Fruit fly (Drosophila melanogaster) whole organism, embryonic: Measurements from ENCODE around the gene CG3434.
A peak's percentile ranks its signal among the peaks of the same experiment; 100 is the strongest.

Experiments
- CG10366 ChIP-seq: fragments of 200-800 bp; sonication (Bioruptor generic); IDR thresholded peaks from 2 replicates; pipeline ENCODE4 v1.3.6; 2022; ENCODE audit warnings: missing biosample characterization, missing genetic modification characterization
- CG12155 ChIP-seq: fragments of 200-800 bp; sonication (Bioruptor generic); optimal IDR thresholded peaks from 3 replicates; lab custom pipeline; 2016; ENCODE audit warnings: missing biosample characterization, missing genetic modification characterization
- CG12942 ChIP-seq: fragments of 200-800 bp; sonication (Bioruptor generic); optimal IDR thresholded peaks from 3 replicates; lab custom pipeline; 2016; ENCODE audit warnings: missing biosample characterization, missing genetic modification characterization
- CG15011 ChIP-seq: fragments of 200-800 bp; sonication (Bioruptor generic); optimal IDR thresholded peaks from 3 replicates; lab custom pipeline; 2018; ENCODE audit warnings: missing biosample characterization, mild to moderate bottlenecking, missing genetic modification characterization
- CG15269 ChIP-seq: fragments of 200-800 bp; sonication (Bioruptor generic); optimal IDR thresholded peaks from 2 replicates; lab custom pipeline; 2018; ENCODE audit warnings: missing biosample characterization, mild to moderate bottlenecking, missing genetic modification characterization, moderate library complexity
- CG1529 ChIP-seq: fragments of 200-800 bp; sonication (Bioruptor generic); optimal IDR thresholded peaks from 3 replicates; lab custom pipeline; 2018; ENCODE audit warnings: missing biosample characterization, missing genetic modification characterization
- CG15696 ChIP-seq: fragments of 200-800 bp; sonication (Bioruptor generic); optimal IDR thresholded peaks from 2 replicates; lab custom pipeline; 2019; ENCODE audit warnings: missing biosample characterization, mild to moderate bottlenecking, missing genetic modification characterization, moderate library complexity
- CG1603 ChIP-seq: fragments of 200-800 bp; sonication (Bioruptor generic); optimal IDR thresholded peaks from 2 replicates; lab custom pipeline; 2019; ENCODE audit warnings: missing biosample characterization, mild to moderate bottlenecking, missing genetic modification characterization, moderate library complexity
- CG17612 ChIP-seq: fragments of 200-800 bp; sonication (Bioruptor generic); IDR thresholded peaks from 2 replicates; pipeline ENCODE4 v1.3.6; 2022; ENCODE audit warnings: missing biosample characterization, missing genetic modification characterization
- CG17802 ChIP-seq: fragments of 200-800 bp; sonication (Bioruptor generic); optimal IDR thresholded peaks from 2 replicates; lab custom pipeline; 2018; ENCODE audit warnings: missing biosample characterization, mild to moderate bottlenecking, missing genetic modification characterization, moderate library complexity
- CG2199 ChIP-seq: fragments of 200-800 bp; sonication (Bioruptor generic); IDR thresholded peaks from 3 replicates; pipeline ENCODE4 v1.3.6; 2022; ENCODE audit warnings: missing biosample characterization, missing genetic modification characterization
- CG2202 ChIP-seq: fragments of 200-800 bp; sonication (Bioruptor generic); optimal IDR thresholded peaks from 2 replicates; lab custom pipeline; 2018; ENCODE audit warnings: missing biosample characterization, mild to moderate bottlenecking, missing genetic modification characterization
- CG3163 ChIP-seq: fragments of 200-800 bp; sonication (Bioruptor generic); optimal IDR thresholded peaks from 3 replicates; lab custom pipeline; 2016; ENCODE audit warnings: missing biosample characterization, missing genetic modification characterization
- CG3281 ChIP-seq: fragments of 200-800 bp; sonication (Bioruptor generic); optimal IDR thresholded peaks from 3 replicates; lab custom pipeline; 2017; ENCODE audit warnings: missing biosample characterization, mild to moderate bottlenecking, missing genetic modification characterization
- CG33557 ChIP-seq: fragments of 200-800 bp; sonication (Bioruptor generic); optimal IDR thresholded peaks from 2 replicates; lab custom pipeline; 2019; ENCODE audit warnings: missing biosample characterization, mild to moderate bottlenecking, missing genetic modification characterization, moderate library complexity
- CG3407 ChIP-seq: fragments of 200-800 bp; sonication (Bioruptor generic); optimal IDR thresholded peaks from 2 replicates; lab custom pipeline; 2018; ENCODE audit warnings: missing biosample characterization, mild to moderate bottlenecking, missing genetic modification characterization
- CG3838 ChIP-seq: fragments of 200-800 bp; sonication (Bioruptor generic); optimal IDR thresholded peaks from 3 replicates; lab custom pipeline; 2016; ENCODE audit warnings: missing biosample characterization, missing genetic modification characterization
- CG4282 ChIP-seq: fragments of 200-800 bp; sonication (Bioruptor generic); optimal IDR thresholded peaks from 2 replicates; lab custom pipeline; 2016; ENCODE audit warnings: missing biosample characterization, missing genetic modification characterization
- CG4328 ChIP-seq: fragments of 200-800 bp; sonication (Bioruptor generic); optimal IDR thresholded peaks from 3 replicates; lab custom pipeline; 2017; ENCODE audit warnings: missing biosample characterization, missing genetic modification reagents, missing genetic modification characterization
- CG4360 ChIP-seq: fragments of 200-800 bp; sonication (Bioruptor generic); IDR thresholded peaks from 2 replicates; pipeline ENCODE4 v1.3.6; 2022; ENCODE audit warnings: missing biosample characterization, missing genetic modification characterization
- CG4854 ChIP-seq: fragments of 200-800 bp; sonication (Bioruptor generic); optimal IDR thresholded peaks from 2 replicates; lab custom pipeline; 2016; ENCODE audit warnings: missing biosample characterization, missing genetic modification characterization, inconsistent platforms
- CG6791 ChIP-seq: fragments of 200-800 bp; sonication (Bioruptor generic); IDR thresholded peaks from 3 replicates; pipeline ENCODE4 v1.3.6; 2022; ENCODE audit warnings: missing biosample characterization, missing genetic modification characterization; ENCODE audit not compliant: partially characterized antibody
- CG8924 ChIP-seq: fragments of 200-800 bp; optimal IDR thresholded peaks from 3 replicates; lab custom pipeline; 2019; ENCODE audit warnings: missing biosample characterization, mild to moderate bottlenecking, missing genetic modification characterization, moderate library complexity
- CG8944 ChIP-seq: fragments of 200-800 bp; sonication (Bioruptor generic); optimal IDR thresholded peaks from 3 replicates; lab custom pipeline; 2016; ENCODE audit warnings: missing biosample characterization, missing genetic modification characterization
- CTCF ChIP-seq: fragments of 200-800 bp; sonication (Bioruptor generic); optimal IDR thresholded peaks from 2 replicates; lab custom pipeline; 2017; ENCODE audit warnings: missing biosample characterization, mild to moderate bottlenecking, missing genetic modification characterization, moderate library complexity
- CrebB ChIP-seq: fragments of 200-800 bp; sonication (Bioruptor generic); optimal IDR thresholded peaks from 3 replicates; lab custom pipeline; 2018; ENCODE audit warnings: missing biosample characterization, mild to moderate bottlenecking, missing genetic modification characterization
- HHEX ChIP-seq: fragments of 200-800 bp; sonication (Bioruptor generic); optimal IDR thresholded peaks from 3 replicates; lab custom pipeline; 2017; ENCODE audit warnings: missing biosample characterization, mild to moderate bottlenecking, missing genetic modification characterization, missing genetic modification reagents
- HmgZ ChIP-seq: fragments of 200-800 bp; sonication (Bioruptor generic); optimal IDR thresholded peaks from 2 replicates; lab custom pipeline; 2018; ENCODE audit warnings: missing biosample characterization, mild to moderate bottlenecking, missing genetic modification characterization
- Hmr ChIP-seq: fragments of 200-800 bp; sonication (Bioruptor generic); optimal IDR thresholded peaks from 3 replicates; lab custom pipeline; 2017; ENCODE audit warnings: mild to moderate bottlenecking, missing biosample characterization, missing genetic modification reagents, missing genetic modification characterization
- MESR4 ChIP-seq: fragments of 200-800 bp; sonication (Bioruptor generic); optimal IDR thresholded peaks from 2 replicates; lab custom pipeline; 2018; ENCODE audit warnings: missing biosample characterization, mild to moderate bottlenecking, missing genetic modification characterization, moderate library complexity
- NC2α ChIP-seq: fragments of 200-800 bp; sonication (Bioruptor generic); optimal IDR thresholded peaks from 2 replicates; lab custom pipeline; 2016; ENCODE audit warnings: missing biosample characterization, missing genetic modification characterization
- NfI ChIP-seq: fragments of 200-800 bp; sonication (Bioruptor generic); optimal IDR thresholded peaks from 3 replicates; lab custom pipeline; 2018; ENCODE audit warnings: missing biosample characterization, mild to moderate bottlenecking, missing genetic modification characterization, moderate library complexity
- Rx ChIP-seq: fragments of 200-800 bp; sonication (Bioruptor generic); IDR thresholded peaks from 2 replicates; pipeline ENCODE4 v1.3.6; 2022; ENCODE audit warnings: missing biosample characterization, missing genetic modification characterization
- Scr ChIP-seq: fragments of 200-800 bp; sonication (Bioruptor generic); IDR thresholded peaks from 2 replicates; pipeline ENCODE4 v1.3.6; 2022; ENCODE audit warnings: missing biosample characterization, missing genetic modification characterization; ENCODE audit not compliant: partially characterized antibody
- al ChIP-seq: fragments of 200-800 bp; sonication (Bioruptor generic); IDR thresholded peaks from 2 replicates; pipeline ENCODE4 v1.3.6; 2022; ENCODE audit warnings: missing biosample characterization, missing genetic modification characterization
- br ChIP-seq: fragments of >200 bp; optimal IDR thresholded peaks from 2 replicates; lab custom pipeline; 2017
- cg ChIP-seq: fragments of 200-800 bp; sonication (Bioruptor generic); optimal IDR thresholded peaks from 3 replicates; lab custom pipeline; 2019; ENCODE audit warnings: missing biosample characterization, mild to moderate bottlenecking, missing genetic modification characterization, moderate library complexity
- dmrt99B ChIP-seq: fragments of 200-800 bp; sonication (Bioruptor generic); optimal IDR thresholded peaks from 2 replicates; lab custom pipeline; 2018; ENCODE audit warnings: missing biosample characterization, mild to moderate bottlenecking, missing genetic modification characterization, moderate library complexity
- esg ChIP-seq: fragments of 200-800 bp; sonication (Bioruptor generic); conservative IDR thresholded peaks from 2 replicates; pipeline ENCODE4 v1.3.6; 2022; ENCODE audit warnings: missing biosample characterization, missing genetic modification characterization
- eve ChIP-seq, 2 experiments: fragments of >200 bp; optimal IDR thresholded peaks; 2 replicates each; lab custom pipeline; 2017; ENCODE audit warnings: missing biosample characterization in 2 of 2, missing genetic modification characterization in 2 of 2
- gem ChIP-seq: fragments of 200-800 bp; sonication (Bioruptor generic); optimal IDR thresholded peaks from 2 replicates; lab custom pipeline; 2019; ENCODE audit warnings: missing biosample characterization, mild to moderate bottlenecking, missing genetic modification characterization, moderate library complexity
- jumu ChIP-seq: fragments of 200-800 bp; sonication (Bioruptor generic); optimal IDR thresholded peaks from 3 replicates; lab custom pipeline; 2016; ENCODE audit warnings: missing biosample characterization, missing genetic modification characterization
- kay ChIP-seq: fragments of 200-800 bp; sonication (Bioruptor generic); optimal IDR thresholded peaks from 2 replicates; lab custom pipeline; 2016; ENCODE audit warnings: missing biosample characterization, missing genetic modification characterization
- lab ChIP-seq: fragments of 200-800 bp; sonication (Bioruptor generic); optimal IDR thresholded peaks from 3 replicates; lab custom pipeline; 2017; ENCODE audit warnings: missing biosample characterization, missing genetic modification characterization, mild to moderate bottlenecking, moderate library complexity, missing genetic modification reagents
- pita ChIP-seq: fragments of 200-800 bp; sonication (Bioruptor generic); optimal IDR thresholded peaks from 2 replicates; lab custom pipeline; 2017; ENCODE audit warnings: missing biosample characterization, mild to moderate bottlenecking, missing genetic modification characterization
- salm ChIP-seq: fragments of 200-800 bp; sonication (Bioruptor generic); optimal IDR thresholded peaks from 2 replicates; lab custom pipeline; 2018; ENCODE audit warnings: missing biosample characterization, mild to moderate bottlenecking, missing genetic modification characterization
- sc ChIP-seq, 3 experiments: fragments of >200 bp in 2 of 3; fragments of 200-800 bp in 1 of 3; sonication (Bioruptor generic) in 1 of 3; optimal IDR thresholded peaks; 2 replicates in 2 of 3; 3 replicates in 1 of 3; lab custom pipeline; 2017; ENCODE audit warnings: mild to moderate bottlenecking in 1 of 3, missing biosample characterization in 1 of 3, missing genetic modification characterization in 1 of 3, missing genetic modification reagents in 1 of 3
- sqz ChIP-seq: fragments of 200-800 bp; sonication (Bioruptor generic); optimal IDR thresholded peaks from 3 replicates; lab custom pipeline; 2018; ENCODE audit warnings: missing biosample characterization, mild to moderate bottlenecking, missing genetic modification characterization
- tup ChIP-seq: fragments of 200-800 bp; sonication (Bioruptor generic); optimal IDR thresholded peaks from 2 replicates; lab custom pipeline; 2016; ENCODE audit warnings: missing biosample characterization, mild to moderate bottlenecking, missing genetic modification characterization, moderate library complexity
- vvl ChIP-seq: fragments of 200-800 bp; sonication (Bioruptor generic); IDR thresholded peaks from 2 replicates; pipeline ENCODE4 v1.3.6; 2022; ENCODE audit warnings: missing biosample characterization, missing genetic modification characterization

CG3434 gene

dm6 chr3L:9457619-9458092 lies 2.9 kb downstream of the CG3434 start, which contains the start of gene CG3437 (continued):
- TF ChIP-seq CTCF (GFP tag; lab: Kevin White, UChicago) (peak; percentile 76), CG15696 (tag; lab: Kevin White, UChicago) (peak; percentile 98), vvl (GFP tag; lab: Robert Waterston, UW) (peak; percentile 100), al (GFP tag; lab: Robert Waterston, UW) (peak; percentile 99), NfI (GFP tag; lab: Kevin White, UChicago) (peak; percentile 99), CG3838 (GFP tag; lab: Kevin White, UChicago) (peak; percentile 96), dmrt99B (tag; lab: Kevin White, UChicago) (peak; percentile 98), CG12155 (peak; percentile 98), sqz (GFP tag; lab: Kevin White, UChicago) (peak; percentile 98), jumu (GFP tag; lab: Kevin White, UChicago) (peak; percentile 99), CG15269 (tag; lab: Kevin White, UChicago) (peak; percentile 99), HmgZ (peak; percentile 99), eve (GFP tag; optimal IDR thresholded peaks at IDR 0.05; lab: Kevin White, UChicago) (no peak), CG4282 (GFP tag; lab: Kevin White, UChicago) (peak; percentile 97), CrebB (tag; lab: Kevin White, UChicago) (peak; percentile 98), CG6791 (no peak), Hmr (peak; percentile 98), CG4360 (peak; percentile 91), sc (optimal IDR thresholded peaks at IDR 0.05; lab: Kevin White, UChicago) (no peak), sc (GFP tag; optimal IDR thresholded peaks at IDR 0.05; lab: Kevin White, UChicago) (peak; percentile 96), CG17802 (tag; lab: Kevin White, UChicago) (peak; percentile 93), tup (GFP tag; lab: Kevin White, UChicago) (peak; percentile 97), CG4328 (GFP tag; lab: Kevin White, UChicago) (peak; percentile 97), lab (peak; percentile 100), cg (GFP tag; lab: Kevin White, UChicago) (no peak), CG2202 (tag; lab: Kevin White, UChicago) (peak; percentile 97), MESR4 (GFP tag; lab: Kevin White, UChicago) (peak; percentile 84), esg (peak; percentile 99), pita (no peak), CG1603 (tag; lab: Kevin White, UChicago) (peak; percentile 96), CG3407 (peak; percentile 97), CG4854 (peak; percentile 98), br (no peak), CG8944 (peak; percentile 99), Scr (GFP tag; lab: Robert Waterston, UW) (peak; percentile 29; the same call in 1 of the 2 replicates), NC2α (peak; percentile 97), CG10366 (GFP tag; lab: Robert Waterston, UW) (peak; percentile 99), salm (tag; lab: Kevin White, UChicago) (peak; percentile 97), CG2199 (peak; percentile 99), CG17612 (GFP tag; lab: Robert Waterston, UW) (peak; percentile 98), kay (GFP tag; lab: Kevin White, UChicago) (peak; percentile 88), Rx (GFP tag; lab: Robert Waterston, UW) (peak; percentile 100), gem (tag; lab: Kevin White, UChicago) (peak; percentile 99), CG33557 (GFP tag; lab: Kevin White, UChicago) (peak; percentile 97), CG8924 (tag; lab: Kevin White, UChicago) (peak; percentile 96), CG12942 (peak; percentile 98), CG15011 (GFP tag; lab: Kevin White, UChicago) (peak; percentile 98), CG3163 (GFP tag; lab: Kevin White, UChicago) (peak; percentile 91), HHEX (GFP tag; lab: Kevin White, UChicago) (peak; percentile 99), CG1529 (GFP tag; lab: Kevin White, UChicago) (peak; percentile 97), CG3281 (peak; percentile 99)
